Comparison of ENCODE assay signal across 3 fruit fly cellular contexts in the genomic region with DNA sequence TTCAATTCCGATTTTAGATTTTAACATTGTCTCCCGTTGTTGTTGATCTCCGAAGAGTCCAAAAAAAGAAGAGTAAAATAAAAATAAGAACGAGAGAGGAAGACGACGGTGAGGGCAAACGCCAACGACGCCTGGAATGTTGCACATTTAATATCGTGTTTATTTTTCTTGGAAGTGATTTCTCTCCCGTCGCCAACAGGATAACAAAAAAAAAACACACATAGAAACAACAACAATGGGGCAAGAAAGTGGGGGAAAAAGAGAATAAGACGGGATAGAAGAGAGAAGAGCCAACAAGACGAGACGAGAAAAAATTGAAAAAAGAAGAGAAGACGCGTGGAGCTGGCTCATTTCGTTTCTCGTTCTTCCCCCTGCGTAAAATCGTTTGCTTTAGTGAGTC.
TF ChIP-seq lines count a peak whose summit lies in the region.

No protein-coding gene starts in this region.

- TF ChIP-seq CTCF in whole organism, embryonic (GFP tag; optimal IDR thresholded peaks at IDR 0.05; lab: Kevin White, UChicago): no peak

TF ChIP-seq in whole organism, embryonic, 481 proteins besides CTCF, POLR2A, EP300 and RAD21 (continues in another document):
- TF ChIP-seq bsh (GFP tag; optimal IDR thresholded peaks at IDR 0.05; lab: Kevin White, UChicago): peak in 1 of 2 experiments; percentile 36
- TF ChIP-seq slou (GFP tag; optimal IDR thresholded peaks at IDR 0.05; lab: Kevin White, UChicago): no peak
- no peak for TF ChIP-seq stc (GFP tag; IDR thresholded peaks at IDR 0.05; lab: Robert Waterston, UW)
- no peak for TF ChIP-seq CG8359 (GFP tag; optimal IDR thresholded peaks at IDR 0.05; lab: Kevin White, UChicago; ENCODE audit: borderline replicate concordance)
- TF ChIP-seq crol (GFP tag; IDR thresholded peaks at IDR 0.05; lab: Robert Waterston, UW): peak; percentile 31; the same call in 1 of the 2 replicates
- TF ChIP-seq pros (GFP tag; optimal IDR thresholded peaks at IDR 0.05; lab: Kevin White, UChicago): peak; percentile 84
- peak in 1 of 3 experiments; percentile 95 for TF ChIP-seq Stat92E (GFP tag; optimal IDR thresholded peaks at IDR 0.05; lab: Kevin White, UChicago)
- TF ChIP-seq otp (GFP tag; IDR thresholded peaks at IDR 0.05; lab: Robert Waterston, UW): no peak
- TF ChIP-seq bbx (GFP tag; IDR thresholded peaks at IDR 0.05; lab: Robert Waterston, UW; ENCODE audit: partially characterized antibody): no peak
- peak; percentile 38 to 46 for TF ChIP-seq Trl (optimal IDR thresholded peaks at IDR 0.05; lab: Kevin White, UChicago)
- no peak for TF ChIP-seq Trl (GFP tag; optimal IDR thresholded peaks at IDR 0.05; lab: Kevin White, UChicago)
- TF ChIP-seq CG14965 (GFP tag; optimal IDR thresholded peaks at IDR 0.05; lab: Kevin White, UChicago; ENCODE audit: borderline replicate concordance): no peak
- TF ChIP-seq CG3163 (GFP tag; optimal IDR thresholded peaks at IDR 0.05; lab: Kevin White, UChicago): peak; percentile 85
- peak; percentile 93 for TF ChIP-seq sd (tag; optimal IDR thresholded peaks at IDR 0.05; lab: Kevin White, UChicago)
- no peak for TF ChIP-seq CG14050 (GFP tag; IDR thresholded peaks at IDR 0.05; lab: Robert Waterston, UW)
- TF ChIP-seq so (GFP tag; IDR thresholded peaks at IDR 0.05; lab: Robert Waterston, UW): no peak
- TF ChIP-seq CG4854 (GFP tag; optimal IDR thresholded peaks at IDR 0.05; lab: Kevin White, UChicago): no peak
- TF ChIP-seq nmo (GFP tag; optimal IDR thresholded peaks at IDR 0.05; lab: Kevin White, UChicago): no peak
- no peak for TF ChIP-seq zen2 (GFP tag; IDR thresholded peaks at IDR 0.05; lab: Robert Waterston, UW; ENCODE audit: partially characterized antibody)
- TF ChIP-seq sim (GFP tag; IDR thresholded peaks at IDR 0.05; lab: Robert Waterston, UW): no peak
- no peak for TF ChIP-seq tio (GFP tag; optimal IDR thresholded peaks at IDR 0.05; lab: Kevin White, UChicago)
- TF ChIP-seq h (optimal IDR thresholded peaks at IDR 0.05; lab: Kevin White, UChicago): no peak
- peak; percentile 74 for TF ChIP-seq sqz (GFP tag; optimal IDR thresholded peaks at IDR 0.05; lab: Kevin White, UChicago)
- TF ChIP-seq Drgx (GFP tag; IDR thresholded peaks at IDR 0.05; lab: Robert Waterston, UW): 0 out of 2 replicates have a peak, but pooled peaks have one; percentile 30
- TF ChIP-seq ttk (GFP tag; IDR thresholded peaks at IDR 0.05; lab: Robert Waterston, UW): no peak
- TF ChIP-seq CG4360 (GFP tag; IDR thresholded peaks at IDR 0.05; lab: Robert Waterston, UW): peak; percentile 79
- TF ChIP-seq eve (GFP tag; optimal IDR thresholded peaks at IDR 0.05; lab: Kevin White, UChicago): peak in 1 of 2 experiments; percentile 4
- TF ChIP-seq pita (GFP tag; optimal IDR thresholded peaks at IDR 0.05; lab: Kevin White, UChicago): no peak

TF ChIP-seq in whole organism, pupa, 21 proteins besides CTCF, POLR2A, EP300 and RAD21:
- TF ChIP-seq Snoo (tag; optimal IDR thresholded peaks at IDR 0.05; lab: Kevin White, UChicago) (no peak), CG12605 (GFP tag; IDR thresholded peaks at IDR 0.05; lab: Robert Waterston, UW) (peak; percentile 56; the same call in 1 of the 2 replicates), fd96Ca (GFP tag; IDR thresholded peaks at IDR 0.05; lab: Robert Waterston, UW) (peak; percentile 41; the same call in 1 of the 3 replicates), CG15710 (tag; optimal IDR thresholded peaks at IDR 0.05; lab: Kevin White, UChicago) (no peak), Pif1B (GFP tag; optimal IDR thresholded peaks at IDR 0.05; lab: Kevin White, UChicago) (peak; percentile 26)
TF ChIP-seq in whole organism, pupa: peak in this region for 3.

TF ChIP-seq in whole organism, wandering third instar larva, 38 proteins besides CTCF, POLR2A, EP300 and RAD21:
- TF ChIP-seq rgr (GFP tag; optimal IDR thresholded peaks at IDR 0.05; lab: Kevin White, UChicago) (no peak), Dif (GFP tag; optimal IDR thresholded peaks at IDR 0.05; lab: Kevin White, UChicago; ENCODE audit: partially characterized antibody) (peak; percentile 0), Hr83 (GFP tag; optimal IDR thresholded peaks at IDR 0.05; lab: Kevin White, UChicago; ENCODE audit: poor library complexity, severe bottlenecking) (no peak), Hnf4 (GFP tag; optimal IDR thresholded peaks at IDR 0.05; lab: Kevin White, UChicago) (no peak), GATAd (GFP tag; optimal IDR thresholded peaks at IDR 0.05; lab: Kevin White, UChicago) (no peak), fru (GFP tag; optimal IDR thresholded peaks at IDR 0.05; lab: Kevin White, UChicago) (no peak), Mio (GFP tag; optimal IDR thresholded peaks at IDR 0.05; lab: Kevin White, UChicago) (no peak), woc (GFP tag; optimal IDR thresholded peaks at IDR 0.05; lab: Kevin White, UChicago) (no peak), HLH106 (tag; optimal IDR thresholded peaks at IDR 0.05; lab: Kevin White, UChicago) (no peak), lola (GFP tag; optimal IDR thresholded peaks at IDR 0.05; lab: Kevin White, UChicago) (no peak), Abd-B (GFP tag; optimal IDR thresholded peaks at IDR 0.05; lab: Kevin White, UChicago) (no peak), usp (GFP tag; optimal IDR thresholded peaks at IDR 0.05; lab: Kevin White, UChicago) (no peak), tai (GFP tag; optimal IDR thresholded peaks at IDR 0.05; lab: Kevin White, UChicago) (no peak), Vsx2 (GFP tag; optimal IDR thresholded peaks at IDR 0.05; lab: Kevin White, UChicago; ENCODE audit: partially characterized antibody) (no peak), h (GFP tag; optimal IDR thresholded peaks at IDR 0.05; lab: Kevin White, UChicago) (no peak), dsf (GFP tag; optimal IDR thresholded peaks at IDR 0.05; lab: Kevin White, UChicago; ENCODE audit: borderline replicate concordance) (no peak), psq (GFP tag; optimal IDR thresholded peaks at IDR 0.05; lab: Kevin White, UChicago) (peak; percentile 73), br (GFP tag; optimal IDR thresholded peaks at IDR 0.05; lab: Kevin White, UChicago) (no peak), Rel (GFP tag; optimal IDR thresholded peaks at IDR 0.05; lab: Kevin White, UChicago) (no peak), Rel (tag; optimal IDR thresholded peaks at IDR 0.05; lab: Kevin White, UChicago) (peak; percentile 33), brk (GFP tag; optimal IDR thresholded peaks at IDR 0.05; lab: Kevin White, UChicago) (no peak), foxo (GFP tag; optimal IDR thresholded peaks at IDR 0.05; lab: Kevin White, UChicago) (no peak), Sp1 (GFP tag; optimal IDR thresholded peaks at IDR 0.05; lab: Kevin White, UChicago) (no peak), pan (optimal IDR thresholded peaks at IDR 0.05; lab: Kevin White, UChicago) (no peak), sv (GFP tag; optimal IDR thresholded peaks at IDR 0.05; lab: Kevin White, UChicago) (no peak), sage (GFP tag; optimal IDR thresholded peaks at IDR 0.05; lab: Kevin White, UChicago) (no peak), ey (GFP tag; optimal IDR thresholded peaks at IDR 0.05; lab: Kevin White, UChicago) (no peak)

Comparison
In these comparisons a context has a peak if more than half of its experiments do, and no peak if none do; other contexts are left out.
1. Of the 10 proteins assayed by ChIP-seq in both whole organism, embryonic and whole organism, wandering third instar larva: peak only in whole organism, embryonic: none; only in whole organism, wandering third instar larva: psq; in both: none; in neither: 9.